Worm (Caenorhabditis elegans): ENCODE data around the gene F52H2.15.

F52H2.15 gene

DNA sequence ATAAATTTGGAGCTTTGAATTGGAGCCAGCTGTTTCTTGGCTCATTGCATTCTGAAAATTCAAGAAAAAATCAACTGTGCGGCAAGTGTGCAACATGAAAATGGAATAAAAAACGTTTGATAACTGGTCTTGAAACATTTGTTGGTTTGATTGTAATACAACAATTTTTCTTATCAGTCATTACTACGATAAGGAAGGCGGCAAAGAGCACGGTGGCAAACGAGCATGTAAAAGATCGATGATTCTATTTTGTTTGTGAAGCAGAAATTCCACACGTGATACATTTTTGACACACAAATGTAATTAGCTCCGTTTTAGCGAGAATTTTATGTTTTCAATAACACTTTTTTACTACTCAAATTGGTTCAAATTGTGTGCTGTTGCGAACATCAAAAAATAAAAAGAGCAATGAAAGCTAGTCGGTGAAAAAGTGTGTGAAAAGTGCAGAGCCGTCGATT is 15.4 kb downstream of the F52H2.15 start, which contains the start of gene H01M10.1:
H01M10.1 (minus strand) TSS at position 51 of the 458 bp plus-strand sequence.
- TF ChIP-seq nhr-77 (tag; optimal IDR thresholded peaks at IDR 0.05) (peak; percentile 73), Y75B8A.6 (GFP tag; IDR thresholded peaks at IDR 0.05) (no peak), snpc-4 (tag; optimal IDR thresholded peaks at IDR 0.05) (no peak), nhr-111 (GFP tag; optimal IDR thresholded peaks at IDR 0.05) (no peak), daf-16 (GFP tag; optimal IDR thresholded peaks at IDR 0.05) (no peak), daf-16 (tag; optimal IDR thresholded peaks at IDR 0.05) (peak; percentile 96), dve-1 (tag; optimal IDR thresholded peaks at IDR 0.05; ENCODE audit: insufficient read depth) (peak; percentile 77), lir-3 (tag; optimal IDR thresholded peaks at IDR 0.05) (no peak), nhr-10 (tag; optimal IDR thresholded peaks at IDR 0.05) (no peak), dmd-6 (GFP tag; IDR thresholded peaks at IDR 0.05) (peak; percentile 61), daf-8 (GFP tag; IDR thresholded peaks at IDR 0.05) (no peak), hmg-1.1 (GFP tag; IDR thresholded peaks at IDR 0.05) (no peak), ceh-32 (tag; optimal IDR thresholded peaks at IDR 0.05; ENCODE audit: poor library complexity) (no peak), tag-97 (GFP tag; IDR thresholded peaks at IDR 0.05) (no peak), mep-1 (tag; optimal IDR thresholded peaks at IDR 0.05) (peak; percentile 29), hlh-11 (tag; optimal IDR thresholded peaks at IDR 0.05) (peak; percentile 78), egl-27 (tag; optimal IDR thresholded peaks at IDR 0.05) (no peak), nhr-102 (tag; optimal IDR thresholded peaks at IDR 0.05) (peak; percentile 34), F44E2.7 (GFP tag; IDR thresholded peaks at IDR 0.05) (no peak), Y105C5A.15 (GFP tag; IDR thresholded peaks at IDR 0.05) (no peak), mes-2 (tag; optimal IDR thresholded peaks at IDR 0.05; ENCODE audit: poor library complexity, severe bottlenecking) (peak; percentile 40), pqm-1 (tag; optimal IDR thresholded peaks at IDR 0.05) (peak; percentile 75), unc-39 (tag; optimal IDR thresholded peaks at IDR 0.05) (no peak), ctbp-1 (GFP tag; IDR thresholded peaks at IDR 0.05) (no peak), hlh-30 (tag; optimal IDR thresholded peaks at IDR 0.05; ENCODE audit: insufficient read depth) (peak; percentile 52), zip-2 (tag; optimal IDR thresholded peaks at IDR 0.05) (no peak), mxl-3 (GFP tag; optimal IDR thresholded peaks at IDR 0.05) (peak; percentile 14), nhr-76 (tag; optimal IDR thresholded peaks at IDR 0.05) (no peak), nhr-28 (tag; optimal IDR thresholded peaks at IDR 0.05) (peak; percentile 82), lin-38 (GFP tag; IDR thresholded peaks at IDR 0.05) (no peak), unc-62 (GFP tag; optimal IDR thresholded peaks at IDR 0.05 in 1 of 2) (no peak), unc-62 (tag; optimal IDR thresholded peaks at IDR 0.05) (no peak), nhr-237 (tag; optimal IDR thresholded peaks at IDR 0.05) (no peak), nhr-42 (GFP tag; IDR thresholded peaks at IDR 0.05) (no peak), nhr-41 (GFP tag; IDR thresholded peaks at IDR 0.05) (no peak), php-3 (GFP tag; IDR thresholded peaks at IDR 0.05) (peak; percentile 83), mdl-1 (tag; optimal IDR thresholded peaks at IDR 0.05) (peak in 1 of 2 experiments; percentile 4), nhr-11 (tag; optimal IDR thresholded peaks at IDR 0.05) (no peak), ceh-62 (tag; optimal IDR thresholded peaks at IDR 0.05) (no peak), hif-1 (tag; optimal IDR thresholded peaks at IDR 0.05) (no peak), ZK337.2 (GFP tag; IDR thresholded peaks at IDR 0.05) (no peak), dpl-1 (GFP tag; optimal IDR thresholded peaks at IDR 0.05) (no peak)
